Worm (Caenorhabditis elegans) whole organism, young adult: ENCODE measurements around the gene txt-19.

Experiments
- C06A6.2 ChIP-seq: fragments of 200-800 bp; sonication (Bioruptor generic); conservative IDR thresholded peaks from 2 replicates; pipeline ENCODE4 v1.3.6; 2022; ENCODE audit warnings: missing genetic modification characterization, missing compliant biosample characterization
- F10E7.11 ChIP-seq: sonication (generic microtip); optimal IDR thresholded peaks from 2 replicates; lab custom pipeline; 2017; ENCODE audit warnings: mild to moderate bottlenecking, missing genetic modification characterization, moderate library complexity, missing compliant biosample characterization
- F22D6.2 ChIP-seq: sonication (generic microtip); optimal IDR thresholded peaks from 2 replicates; lab custom pipeline; 2016; ENCODE audit warnings: mild to moderate bottlenecking, missing genetic modification characterization, missing compliant biosample characterization
- F37B4.10 ChIP-seq: fragments of 200-800 bp; sonication (Bioruptor generic); IDR thresholded peaks from 2 replicates; pipeline ENCODE4 v1.3.6; 2022; ENCODE audit warnings: missing genetic modification characterization, missing compliant biosample characterization
- Y53F4B.3 ChIP-seq: fragments of 200-800 bp; sonication (Bioruptor generic); IDR thresholded peaks from 2 replicates; pipeline ENCODE4 v1.3.6; 2022; ENCODE audit warnings: missing genetic modification reagents, missing genetic modification characterization, missing compliant biosample characterization
- Y53G8AR.9 ChIP-seq: fragments of 200-800 bp; sonication (Bioruptor generic); conservative IDR thresholded peaks from 2 replicates; pipeline ENCODE4 v1.3.6; 2022; ENCODE audit warnings: missing genetic modification reagents, missing genetic modification characterization, missing compliant biosample characterization
- Y79H2A.3 ChIP-seq: fragments of 200-800 bp; sonication (Bioruptor generic); conservative IDR thresholded peaks from 2 replicates; pipeline ENCODE4 v1.3.6; 2022; ENCODE audit warnings: missing genetic modification reagents, missing genetic modification characterization, missing compliant biosample characterization
- aptf-3 ChIP-seq: fragments of 200-800 bp; sonication (Bioruptor generic); IDR thresholded peaks from 2 replicates; pipeline ENCODE4 v1.3.6; 2022; ENCODE audit warnings: missing genetic modification characterization, missing compliant biosample characterization
- atf-7 ChIP-seq: sonication (generic microtip); optimal IDR thresholded peaks from 2 replicates; lab custom pipeline; 2017; ENCODE audit warnings: mild to moderate bottlenecking, missing genetic modification characterization, missing compliant biosample characterization
- attf-6 ChIP-seq: fragments of 200-800 bp; sonication (Bioruptor generic); IDR thresholded peaks from 2 replicates; pipeline ENCODE4 v1.3.6; 2022; ENCODE audit warnings: missing genetic modification reagents, missing genetic modification characterization, missing compliant biosample characterization
- ceh-27 ChIP-seq: fragments of 200-800 bp; sonication (Bioruptor generic); optimal IDR thresholded peaks from 2 replicates; lab custom pipeline; 2018; ENCODE audit warnings: mild to moderate bottlenecking, missing genetic modification characterization, moderate library complexity, missing compliant biosample characterization
- ceh-40 ChIP-seq: fragments of 200-800 bp; sonication (Bioruptor generic); IDR thresholded peaks from 2 replicates; pipeline ENCODE4 v1.3.6; 2022; ENCODE audit warnings: missing genetic modification characterization, missing compliant biosample characterization
- ceh-58 ChIP-seq: fragments of 200-800 bp; sonication (Bioruptor generic); IDR thresholded peaks from 2 replicates; pipeline ENCODE4 v1.3.6; 2022; ENCODE audit warnings: missing genetic modification characterization, missing compliant biosample characterization
- chd-7 ChIP-seq: sonication (generic microtip); optimal IDR thresholded peaks from 2 replicates; lab custom pipeline; 2016; ENCODE audit warnings: mild to moderate bottlenecking, missing genetic modification characterization, moderate library complexity, missing compliant biosample characterization
- dox-1 ChIP-seq: fragments of 200-800 bp; sonication (Bioruptor generic); IDR thresholded peaks from 2 replicates; pipeline ENCODE4 v1.3.6; 2022; ENCODE audit warnings: missing genetic modification reagents, missing genetic modification characterization, missing compliant biosample characterization
- dpl-1 ChIP-seq: fragments of 150-350 bp; optimal IDR thresholded peaks from 2 replicates; lab custom pipeline; 2014; ENCODE audit warnings: missing biosample characterization, missing genetic modification reagents, missing genetic modification characterization
- ets-4 ChIP-seq: fragments of 200-800 bp; sonication (Bioruptor generic); optimal IDR thresholded peaks from 2 replicates; lab custom pipeline; 2018; ENCODE audit warnings: mild to moderate bottlenecking, missing genetic modification characterization, missing compliant biosample characterization
- gei-17 ChIP-seq: fragments of 200-800 bp; sonication (Bioruptor generic); optimal IDR thresholded peaks from 2 replicates; lab custom pipeline; 2018; ENCODE audit warnings: mild to moderate bottlenecking, missing genetic modification characterization, missing compliant biosample characterization
- hlh-12 ChIP-seq: sonication (generic microtip); optimal IDR thresholded peaks from 2 replicates; lab custom pipeline; 2016; ENCODE audit warnings: missing genetic modification characterization, missing compliant biosample characterization
- hmg-1.2 ChIP-seq: fragments of 200-800 bp; sonication (Bioruptor generic); IDR thresholded peaks from 2 replicates; pipeline ENCODE4 v1.3.6; 2022; ENCODE audit warnings: missing genetic modification reagents, missing genetic modification characterization, missing compliant biosample characterization
- hmg-20 ChIP-seq: fragments of 200-800 bp; sonication (Bioruptor generic); IDR thresholded peaks from 2 replicates; pipeline ENCODE4 v1.3.6; 2022; ENCODE audit warnings: missing genetic modification reagents, missing genetic modification characterization, missing compliant biosample characterization
- lag-1 ChIP-seq: fragments of 200-800 bp; sonication (Bioruptor generic); IDR thresholded peaks from 2 replicates; pipeline ENCODE4 v1.3.6; 2022; ENCODE audit warnings: missing genetic modification reagents, missing genetic modification characterization, missing compliant biosample characterization
- let-607 ChIP-seq, 2 experiments: fragments of 200-800 bp in 1 of 2; sonication (Bioruptor generic) in 1 of 2; sonication (generic microtip) in 1 of 2; optimal IDR thresholded peaks; 2 replicates each; lab custom pipeline; 2016 to 2018; ENCODE audit warnings: mild to moderate bottlenecking in 2 of 2, missing compliant biosample characterization in 2 of 2, missing genetic modification characterization in 2 of 2, moderate library complexity in 2 of 2, missing genotype in 1 of 2
- lir-1 ChIP-seq: fragments of 200-800 bp; sonication (Bioruptor generic); conservative IDR thresholded peaks from 2 replicates; pipeline ENCODE4 v1.3.6; 2022; ENCODE audit warnings: missing genetic modification reagents, missing genetic modification characterization, missing compliant biosample characterization
- lsy-27 ChIP-seq: sonication (generic microtip); optimal IDR thresholded peaks from 2 replicates; lab custom pipeline; 2017; ENCODE audit warnings: missing genetic modification characterization, mild to moderate bottlenecking, missing compliant biosample characterization, antibody characterized with exemption, missing genotype, borderline replicate concordance; ENCODE audit not compliant: insufficient read depth
- madf-3 ChIP-seq: fragments of 200-800 bp; sonication (Bioruptor generic); IDR thresholded peaks from 2 replicates; pipeline ENCODE4 v1.3.6; 2022; ENCODE audit warnings: missing genetic modification reagents, missing genetic modification characterization, missing compliant biosample characterization
- mxl-1 ChIP-seq: sonication (generic microtip); optimal IDR thresholded peaks from 2 replicates; lab custom pipeline; 2016; ENCODE audit warnings: missing genetic modification characterization, missing compliant biosample characterization
- nfyb-1 ChIP-seq: fragments of 200-800 bp; sonication (Bioruptor generic); IDR thresholded peaks from 2 replicates; pipeline ENCODE4 v1.3.6; 2022; ENCODE audit warnings: missing genetic modification reagents, missing genetic modification characterization, missing compliant biosample characterization
- nhr-120 ChIP-seq: fragments of 200-800 bp; sonication (Bioruptor generic); IDR thresholded peaks from 2 replicates; pipeline ENCODE4 v1.3.6; 2022; ENCODE audit warnings: missing genetic modification characterization, missing compliant biosample characterization
- nhr-27 ChIP-seq: fragments of 200-800 bp; sonication (Bioruptor generic); optimal IDR thresholded peaks from 2 replicates; lab custom pipeline; 2018; ENCODE audit warnings: mild to moderate bottlenecking, missing genetic modification characterization, moderate library complexity, missing compliant biosample characterization
- nhr-80 ChIP-seq: sonication (generic microtip); optimal IDR thresholded peaks from 2 replicates; lab custom pipeline; 2016; ENCODE audit warnings: missing genetic modification characterization, missing compliant biosample characterization
- snpc-4 ChIP-seq, 5 experiments: fragments of 150-350 bp in 1 of 5; sonication (generic microtip) in 4 of 5; optimal IDR thresholded peaks; 2 replicates each; lab custom pipeline; 2014 to 2018; ENCODE audit warnings: missing genetic modification characterization in 5 of 5, missing biosample characterization in 3 of 5, antibody characterized with exemption in 2 of 5, mild to moderate bottlenecking in 2 of 5, missing compliant biosample characterization in 2 of 5, missing genotype in 2 of 5, moderate library complexity in 2 of 5, missing genetic modification reagents in 1 of 5
- ztf-22 ChIP-seq: fragments of 200-800 bp; sonication (Bioruptor generic); optimal IDR thresholded peaks from 2 replicates; lab custom pipeline; 2018; ENCODE audit warnings: mild to moderate bottlenecking, missing genetic modification characterization, moderate library complexity, missing compliant biosample characterization
- ztf-6 ChIP-seq: fragments of 200-800 bp; sonication (Bioruptor generic); IDR thresholded peaks from 2 replicates; pipeline ENCODE4 v1.3.6; 2022; ENCODE audit warnings: missing genetic modification reagents, missing genetic modification characterization, missing compliant biosample characterization

The txt-19 gene

ce11 chrIV:12855248-12855647 is 9.5 kb downstream of the txt-19 start, which contains the start of gene nstp-5:
Gene nstp-5, plus strand, starts transcription at chrIV:12855548.
- TF ChIP-seq hmg-20 (GFP tag; lab: Robert Waterston, UW) (no peak), madf-3 (GFP tag; lab: Robert Waterston, UW) (no peak), dpl-1 (GFP tag; lab: Kevin White, UChicago) (no peak), F10E7.11 (tag; lab: Kevin White, UChicago) (no peak), ceh-58 (no peak), Y53G8AR.9 (GFP tag; lab: Robert Waterston, UW) (no peak), ztf-6 (GFP tag; lab: Robert Waterston, UW) (no peak)

- TF ChIP-seq F22D6.2 (no peak), attf-6 (GFP tag; lab: Robert Waterston, UW) (no peak), lag-1 (GFP tag; lab: Robert Waterston, UW) (no peak), lsy-27 (tag; lab: Kevin White, UChicago) (no peak), hmg-1.2 (GFP tag; lab: Robert Waterston, UW) (no peak), nhr-27 (tag; lab: Kevin White, UChicago) (no peak), ceh-27 (no peak), nhr-120 (GFP tag; lab: Robert Waterston, UW) (no peak)
These were observed 14.1 kb downstream of the txt-19 start, which contains the start of gene gcy-18 for ce11 chrIV:12859797-12860196. Gene gcy-18, plus strand, starts transcription at chrIV:12860097.

DNA sequence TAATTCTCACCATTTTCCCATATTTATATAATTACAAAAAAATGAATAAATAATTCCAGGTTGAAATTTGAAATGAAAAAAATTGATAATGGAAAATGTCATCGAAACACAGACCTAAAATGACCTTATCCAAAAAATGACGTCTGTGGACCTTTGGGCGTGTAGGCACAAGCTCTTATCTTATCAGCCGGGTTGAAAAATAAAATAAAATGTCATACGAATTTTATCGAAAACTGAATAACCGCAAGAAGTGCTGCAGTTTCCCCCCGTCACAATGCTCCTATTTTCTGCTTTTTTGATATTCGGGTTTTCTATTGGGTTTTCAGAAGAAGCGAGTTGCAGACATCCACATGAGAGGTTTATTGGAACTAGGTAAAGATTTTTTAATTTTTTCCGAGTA is 20.2 kb downstream of the txt-19 start, which contains the start of gene clec-186:
Gene clec-186, plus strand, starts transcription at position 226 of the 400 bp plus-strand sequence.
- TF ChIP-seq hlh-12 (tag; lab: Kevin White, UChicago), result no peak
- TF ChIP-seq nhr-80, result peak; percentile 90
- peak; percentile 0 for TF ChIP-seq atf-7 (tag; lab: Kevin White, UChicago)
- peak; percentile 11 for TF ChIP-seq ztf-22 (GFP tag; lab: Kevin White, UChicago)
- TF ChIP-seq nfyb-1 (GFP tag; lab: Robert Waterston, UW), result 0 out of 2 replicates have a peak, but pooled peaks have one; percentile 24
- no peak for TF ChIP-seq Y53F4B.3 (GFP tag; lab: Robert Waterston, UW)
- no peak for TF ChIP-seq Y79H2A.3 (GFP tag; lab: Robert Waterston, UW)
- no peak for TF ChIP-seq ceh-40 (GFP tag; lab: Robert Waterston, UW)
- no peak for TF ChIP-seq C06A6.2 (GFP tag; lab: Robert Waterston, UW)
- TF ChIP-seq lir-1 (GFP tag; lab: Robert Waterston, UW), result no peak
- peak; percentile 53 for TF ChIP-seq dox-1 (GFP tag; lab: Robert Waterston, UW)

DNA sequence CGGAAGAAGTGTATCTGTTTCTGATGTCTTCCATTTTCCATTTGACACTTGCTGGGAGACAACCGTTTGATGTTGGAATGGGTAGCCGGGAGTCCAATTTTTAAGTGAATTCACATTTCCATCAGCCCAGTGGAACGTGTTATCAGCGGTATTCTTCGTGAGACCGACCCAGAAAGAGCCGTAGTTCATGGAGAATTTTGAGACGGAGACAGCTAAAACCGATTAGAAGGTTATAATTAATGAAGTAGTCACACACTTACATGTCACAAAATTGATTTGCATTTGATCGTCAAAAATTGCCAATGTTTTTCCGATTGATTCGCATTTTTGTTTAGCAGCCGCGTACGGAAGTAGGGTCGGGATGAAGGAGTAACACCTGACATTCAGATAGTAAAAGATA is 23.7 kb downstream of the txt-19 start:
- no peak for TF ChIP-seq aptf-3
- peak; percentile 26 for TF ChIP-seq ets-4
- peak; percentile 88 for TF ChIP-seq nhr-80
- TF ChIP-seq gei-17 (GFP tag; lab: Kevin White, UChicago), result no peak
- TF ChIP-seq let-607 (tag; optimal IDR thresholded peaks at IDR 0.05; lab: Kevin White, UChicago), result peak in 1 of 2 experiments; percentile 16
- TF ChIP-seq chd-7 (tag; lab: Kevin White, UChicago), result no peak

DNA sequence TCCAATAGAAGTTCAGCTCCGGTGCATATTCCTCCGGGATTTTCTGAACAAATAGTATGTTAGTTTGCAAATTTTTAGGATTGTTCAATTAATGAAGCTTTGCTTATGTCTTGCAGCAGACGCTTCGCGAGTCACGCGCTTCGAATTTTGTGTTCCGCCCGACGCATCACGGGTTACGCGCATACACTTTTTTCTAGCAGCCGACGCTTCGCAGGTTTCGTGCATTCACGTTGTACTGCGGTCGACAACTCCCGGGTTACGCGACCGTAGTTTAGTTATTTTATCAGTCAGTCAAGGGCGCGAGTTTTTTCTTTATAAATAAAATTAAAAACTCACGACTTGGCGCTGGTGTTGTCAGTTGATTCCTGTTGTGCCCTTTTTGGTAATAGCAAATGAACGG is 24.1 kb downstream of the txt-19 start:
- TF ChIP-seq snpc-4 (GFP tag; optimal IDR thresholded peaks at IDR 0.05; lab: Kevin White, UChicago), result no peak
- peak; percentile 46 to 89 (median 70) for TF ChIP-seq snpc-4 (tag; optimal IDR thresholded peaks at IDR 0.05; lab: Kevin White, UChicago)
- TF ChIP-seq F37B4.10 (GFP tag; lab: Robert Waterston, UW), result 0 out of 2 replicates have a peak, but pooled peaks have one; percentile 25
- no peak for TF ChIP-seq mxl-1 (tag; lab: Kevin White, UChicago)
